Fruit fly (Drosophila melanogaster) whole organism, embryonic: Measurements from ENCODE around the gene SKIP.

Experiments used
- Abd-B ChIP-seq: fragments of 200-800 bp; sonication (Bioruptor generic); optimal IDR thresholded peaks from 2 replicates; lab custom pipeline; 2018; ENCODE audit warnings: missing biosample characterization, mild to moderate bottlenecking, missing genetic modification characterization, moderate library complexity
- BEAF-32 ChIP-seq: fragments of 200-800 bp; sonication (Bioruptor generic); optimal IDR thresholded peaks from 3 replicates; lab custom pipeline; 2017; ENCODE audit warnings: missing biosample characterization, missing genetic modification characterization, mild to moderate bottlenecking, moderate library complexity, missing genetic modification reagents
- Bdp1 ChIP-seq: fragments of 200-800 bp; sonication (Bioruptor generic); optimal IDR thresholded peaks from 3 replicates; lab custom pipeline; 2016; ENCODE audit warnings: missing biosample characterization, missing genetic modification characterization
- CG10565 ChIP-seq: fragments of 200-800 bp; sonication (Bioruptor generic); optimal IDR thresholded peaks from 3 replicates; lab custom pipeline; 2016; ENCODE audit warnings: missing biosample characterization, mild to moderate bottlenecking, missing genetic modification characterization
- CG12391 ChIP-seq: fragments of 200-800 bp; sonication (Bioruptor generic); optimal IDR thresholded peaks from 3 replicates; lab custom pipeline; 2018; ENCODE audit warnings: missing biosample characterization, mild to moderate bottlenecking, missing genetic modification characterization, moderate library complexity
- CG13287 ChIP-seq: fragments of 200-800 bp; sonication (Bioruptor generic); IDR thresholded peaks from 2 replicates; pipeline ENCODE4 v1.3.6; 2022; ENCODE audit warnings: missing biosample characterization, missing genetic modification characterization; ENCODE audit not compliant: partially characterized antibody
- CG13424 ChIP-seq: fragments of 200-800 bp; sonication (Bioruptor generic); optimal IDR thresholded peaks from 2 replicates; lab custom pipeline; 2019; ENCODE audit warnings: missing biosample characterization, mild to moderate bottlenecking, missing genetic modification characterization, moderate library complexity
- CG18011 ChIP-seq: fragments of 200-800 bp; sonication (Bioruptor generic); optimal IDR thresholded peaks from 2 replicates; lab custom pipeline; 2017; ENCODE audit warnings: missing biosample characterization, missing genetic modification characterization, mild to moderate bottlenecking, moderate library complexity, missing genotype
- CG2889 ChIP-seq: fragments of 200-800 bp; sonication (Bioruptor generic); IDR thresholded peaks from 3 replicates; pipeline ENCODE4 v1.3.6; 2022; ENCODE audit warnings: missing biosample characterization, missing genetic modification characterization
- CG31441 ChIP-seq: fragments of 200-800 bp; sonication (Bioruptor generic); IDR thresholded peaks from 2 replicates; pipeline ENCODE4 v1.3.6; 2022; ENCODE audit warnings: missing biosample characterization, missing genetic modification characterization
- CG33213 ChIP-seq: fragments of 200-800 bp; sonication (Bioruptor generic); optimal IDR thresholded peaks from 3 replicates; lab custom pipeline; 2016; ENCODE audit warnings: missing biosample characterization, missing genetic modification characterization
- CG3847 ChIP-seq: fragments of 200-800 bp; sonication (Bioruptor generic); IDR thresholded peaks from 2 replicates; pipeline ENCODE4 v1.3.6; 2022; ENCODE audit warnings: missing biosample characterization, missing genetic modification characterization
- CG42726 ChIP-seq: fragments of 200-800 bp; sonication (Bioruptor generic); IDR thresholded peaks from 2 replicates; pipeline ENCODE4 v1.3.6; 2022; ENCODE audit warnings: missing biosample characterization, missing genetic modification characterization; ENCODE audit not compliant: partially characterized antibody
- CG4617 ChIP-seq: fragments of 200-800 bp; sonication (Bioruptor generic); optimal IDR thresholded peaks from 3 replicates; lab custom pipeline; 2016; ENCODE audit warnings: missing biosample characterization, missing genetic modification characterization, borderline replicate concordance
- CG4820 ChIP-seq: fragments of 200-800 bp; sonication (Bioruptor generic); optimal IDR thresholded peaks from 3 replicates; lab custom pipeline; 2016; ENCODE audit warnings: missing biosample characterization, missing genetic modification characterization
- CG9727 ChIP-seq: fragments of 200-800 bp; sonication (Bioruptor generic); optimal IDR thresholded peaks from 3 replicates; lab custom pipeline; 2017; ENCODE audit warnings: missing biosample characterization, mild to moderate bottlenecking, missing genetic modification characterization
- CHES-1-like ChIP-seq: fragments of 200-800 bp; sonication (Bioruptor generic); optimal IDR thresholded peaks from 2 replicates; lab custom pipeline; 2016; ENCODE audit warnings: missing biosample characterization, missing genetic modification characterization
- CTCF ChIP-seq: fragments of 200-800 bp; sonication (Bioruptor generic); optimal IDR thresholded peaks from 2 replicates; lab custom pipeline; 2017; ENCODE audit warnings: missing biosample characterization, mild to moderate bottlenecking, missing genetic modification characterization, moderate library complexity
- Dfd ChIP-seq, 2 experiments: fragments of >200 bp; optimal IDR thresholded peaks; 2 replicates each; lab custom pipeline; 2017; ENCODE audit warnings: missing biosample characterization in 2 of 2, missing genetic modification characterization in 2 of 2
- Dp ChIP-seq: fragments of 200-800 bp; sonication (Bioruptor generic); optimal IDR thresholded peaks from 2 replicates; lab custom pipeline; 2018; ENCODE audit warnings: missing biosample characterization, mild to moderate bottlenecking, missing genetic modification characterization, moderate library complexity
- E2f2 ChIP-seq: fragments of 200-800 bp; sonication (Bioruptor generic); IDR thresholded peaks from 2 replicates; pipeline ENCODE4 v1.3.6; 2022; ENCODE audit warnings: missing biosample characterization, missing genetic modification characterization
- Ets65A ChIP-seq: fragments of 200-800 bp; sonication (Bioruptor generic); peaks from one replicate; lab custom pipeline; 2016; ENCODE audit warnings: missing biosample characterization, missing genetic modification characterization
- Ets97D ChIP-seq: fragments of 200-800 bp; sonication (Bioruptor generic); optimal IDR thresholded peaks from 3 replicates; lab custom pipeline; 2016; ENCODE audit warnings: missing biosample characterization, missing genetic modification characterization
- Lhr ChIP-seq: fragments of 200-800 bp; sonication (Bioruptor generic); optimal IDR thresholded peaks from 3 replicates; lab custom pipeline; 2017; ENCODE audit warnings: mild to moderate bottlenecking, missing biosample characterization, missing genetic modification reagents, missing genetic modification characterization
- Myb ChIP-seq: fragments of 200-800 bp; sonication (Bioruptor generic); optimal IDR thresholded peaks from 2 replicates; lab custom pipeline; 2016; ENCODE audit warnings: missing biosample characterization, missing genetic modification characterization
- NFAT ChIP-seq: fragments of 200-800 bp; sonication (Bioruptor generic); IDR thresholded peaks from 2 replicates; pipeline ENCODE4 v1.3.6; 2022; ENCODE audit warnings: missing biosample characterization, missing genetic modification characterization
- Oaz ChIP-seq: fragments of 200-800 bp; sonication (Bioruptor generic); IDR thresholded peaks from 2 replicates; pipeline ENCODE4 v1.3.6; 2022; ENCODE audit warnings: missing biosample characterization, missing genetic modification characterization
- Opbp ChIP-seq: fragments of 200-800 bp; sonication (Bioruptor generic); IDR thresholded peaks from 3 replicates; pipeline ENCODE4 v1.3.6; 2022; ENCODE audit warnings: missing biosample characterization, missing genetic modification characterization; ENCODE audit not compliant: partially characterized antibody
- Rfx ChIP-seq: fragments of 200-800 bp; sonication (Bioruptor generic); IDR thresholded peaks from 2 replicates; pipeline ENCODE4 v1.3.6; 2022; ENCODE audit warnings: missing biosample characterization, missing genetic modification characterization
- Sry-β ChIP-seq: fragments of 200-800 bp; sonication (Bioruptor generic); optimal IDR thresholded peaks from 2 replicates; lab custom pipeline; 2018; ENCODE audit warnings: missing biosample characterization, mild to moderate bottlenecking, missing genetic modification characterization, moderate library complexity
- dysf ChIP-seq: fragments of 200-800 bp; sonication (Bioruptor generic); IDR thresholded peaks from 3 replicates; pipeline ENCODE4 v1.3.6; 2022; ENCODE audit warnings: missing biosample characterization, missing genetic modification characterization
- fd102C ChIP-seq: fragments of 200-800 bp; sonication (Bioruptor generic); optimal IDR thresholded peaks from 2 replicates; lab custom pipeline; 2018; ENCODE audit warnings: missing biosample characterization, mild to moderate bottlenecking, missing genetic modification characterization, moderate library complexity
- gfzf ChIP-seq: fragments of 200-800 bp; sonication (Bioruptor generic); optimal IDR thresholded peaks from 2 replicates; lab custom pipeline; 2016; ENCODE audit warnings: missing biosample characterization, mild to moderate bottlenecking, missing genetic modification characterization, moderate library complexity
- ken ChIP-seq: fragments of 200-800 bp; sonication (Bioruptor generic); IDR thresholded peaks from 3 replicates; pipeline ENCODE4 v1.3.6; 2022; ENCODE audit warnings: missing biosample characterization, missing genetic modification characterization
- knrl ChIP-seq: fragments of 200-800 bp; sonication (Bioruptor generic); IDR thresholded peaks from 3 replicates; pipeline ENCODE4 v1.3.6; 2022; ENCODE audit warnings: missing biosample characterization, missing genetic modification characterization; ENCODE audit not compliant: partially characterized antibody
- mam ChIP-seq: fragments of 200-800 bp; sonication (Bioruptor generic); optimal IDR thresholded peaks from 3 replicates; lab custom pipeline; 2016; ENCODE audit warnings: missing biosample characterization, missing genetic modification characterization
- nmo ChIP-seq: fragments of 200-800 bp; sonication (Bioruptor generic); optimal IDR thresholded peaks from 2 replicates; lab custom pipeline; 2018; ENCODE audit warnings: missing biosample characterization, mild to moderate bottlenecking, missing genetic modification characterization, moderate library complexity
- prd ChIP-seq, 3 experiments: fragments of >200 bp in 2 of 3; fragments of 200-800 bp in 1 of 3; sonication (Bioruptor generic) in 1 of 3; optimal IDR thresholded peaks in 2 of 3; IDR thresholded peaks in 1 of 3; 2 replicates in 2 of 3; 3 replicates in 1 of 3; pipeline versions ENCODE4 v1.3.6 to Lab custom; 2017 to 2022; ENCODE audit warnings: missing biosample characterization in 1 of 3, missing genetic modification characterization in 1 of 3
- pros ChIP-seq: fragments of 200-800 bp; sonication (Bioruptor generic); optimal IDR thresholded peaks from 3 replicates; lab custom pipeline; 2019; ENCODE audit warnings: missing biosample characterization, mild to moderate bottlenecking, missing genetic modification characterization, moderate library complexity
- pzg ChIP-seq: fragments of 200-800 bp; sonication (Bioruptor generic); optimal IDR thresholded peaks from 3 replicates; lab custom pipeline; 2018; ENCODE audit warnings: missing biosample characterization, mild to moderate bottlenecking, missing genetic modification characterization, moderate library complexity
- rib ChIP-seq: fragments of 200-800 bp; sonication (Bioruptor generic); IDR thresholded peaks from 2 replicates; pipeline ENCODE4 v1.3.6; 2022; ENCODE audit warnings: missing biosample characterization, missing genetic modification characterization
- slbo ChIP-seq: fragments of 200-800 bp; sonication (Bioruptor generic); IDR thresholded peaks from 2 replicates; pipeline ENCODE4 v1.3.6; 2022; ENCODE audit warnings: missing biosample characterization, missing genetic modification characterization
- stwl ChIP-seq: fragments of 200-800 bp; sonication (Bioruptor generic); optimal IDR thresholded peaks from 3 replicates; lab custom pipeline; 2018; ENCODE audit warnings: missing biosample characterization, mild to moderate bottlenecking, missing genetic modification characterization, moderate library complexity
- sug ChIP-seq: fragments of 200-800 bp; optimal IDR thresholded peaks from 2 replicates; lab custom pipeline; 2019; ENCODE audit warnings: missing biosample characterization, mild to moderate bottlenecking, missing genetic modification characterization, moderate library complexity
- toy ChIP-seq: fragments of 200-800 bp; sonication (Bioruptor generic); IDR thresholded peaks from 2 replicates; pipeline ENCODE4 v1.3.6; 2022; ENCODE audit warnings: missing biosample characterization, missing genetic modification characterization
- usp ChIP-seq: fragments of >200 bp; optimal IDR thresholded peaks from 2 replicates; lab custom pipeline; 2017; ENCODE audit warnings: missing biosample characterization, missing genetic modification characterization
- vfl ChIP-seq: fragments of 200-800 bp; sonication (Bioruptor generic); optimal IDR thresholded peaks from 2 replicates; lab custom pipeline; 2016; ENCODE audit warnings: missing biosample characterization, missing genetic modification characterization
- vvl ChIP-seq: fragments of 200-800 bp; sonication (Bioruptor generic); IDR thresholded peaks from 2 replicates; pipeline ENCODE4 v1.3.6; 2022; ENCODE audit warnings: missing biosample characterization, missing genetic modification characterization
- zfh2 ChIP-seq: fragments of 200-800 bp; sonication (Bioruptor generic); optimal IDR thresholded peaks from 2 replicates; lab custom pipeline; 2016; ENCODE audit warnings: missing biosample characterization, missing genetic modification characterization

The SKIP gene

DNA sequence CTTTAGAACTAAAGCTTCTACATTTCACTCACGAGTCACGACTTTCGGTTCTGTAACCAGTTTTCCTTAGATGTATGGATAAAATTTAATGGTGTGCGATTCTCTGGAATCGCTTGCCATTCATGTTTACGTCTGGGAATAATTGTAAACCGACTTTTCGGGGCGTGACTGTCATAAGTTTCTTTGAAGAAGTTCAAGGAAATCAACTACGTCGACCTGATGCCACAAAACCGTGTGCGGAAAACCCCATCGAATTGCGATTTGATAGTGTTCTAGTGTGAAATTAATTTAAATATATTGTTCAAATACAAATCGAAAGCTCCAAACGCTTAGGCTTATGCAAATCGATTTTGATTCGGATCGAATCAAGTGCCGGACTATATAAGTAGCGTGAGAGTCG, 46.9 kb upstream of the SKIP start, which contains the start of gene BomBc3 (continued):
- TF ChIP-seq CG4617 (GFP tag; lab: Kevin White, UChicago) (no peak), CG12391 (tag; lab: Kevin White, UChicago) (no peak), vfl (GFP tag; lab: Kevin White, UChicago) (no peak), Lhr (GFP tag; lab: Kevin White, UChicago) (no peak), Dfd (GFP tag; optimal IDR thresholded peaks at IDR 0.05; lab: Kevin White, UChicago) (no peak)

DNA sequence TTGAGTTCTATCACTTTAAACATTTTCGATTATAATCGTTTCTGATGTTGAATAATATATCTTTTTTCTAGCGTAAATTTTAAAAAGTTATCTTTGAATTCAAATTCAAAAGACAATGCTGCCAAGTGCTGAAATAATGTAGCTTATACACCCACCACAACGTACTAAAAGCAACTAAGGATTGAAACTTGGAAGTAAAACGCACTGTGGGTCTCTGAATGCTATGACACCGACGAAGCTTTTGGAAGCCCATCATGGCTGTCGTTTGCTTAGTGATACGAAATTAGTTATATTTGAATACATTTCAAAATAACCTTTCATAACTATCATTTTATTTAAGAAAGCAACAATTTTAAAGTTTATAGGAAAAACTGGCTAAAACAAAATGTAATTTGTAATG, 39.7 kb upstream of the SKIP start:
- peak; percentile 45 for TF ChIP-seq CG3847 (GFP tag; lab: Robert Waterston, UW)
- TF ChIP-seq dysf, result no peak
- peak; percentile 80 for TF ChIP-seq Ets65A (GFP tag; lab: Kevin White, UChicago)
- no peak for TF ChIP-seq CG13424 (tag; lab: Kevin White, UChicago)
- peak; percentile 96 for TF ChIP-seq stwl (tag; lab: Kevin White, UChicago)
- TF ChIP-seq CG18011 (GFP tag; lab: Kevin White, UChicago), result peak; percentile 98
- TF ChIP-seq fd102C, result no peak
- TF ChIP-seq mam, result no peak
- peak in 1 of 2 experiments; percentile 8 for TF ChIP-seq prd (optimal IDR thresholded peaks at IDR 0.05; lab: Kevin White, UChicago)
- TF ChIP-seq prd (GFP tag; IDR thresholded peaks at IDR 0.05; lab: Robert Waterston, UW), result no peak
- no peak for TF ChIP-seq CG31441
- TF ChIP-seq Opbp (GFP tag; lab: Robert Waterston, UW), result no peak; the same call in 2 of the 3 replicates
- no peak for TF ChIP-seq usp (GFP tag; lab: Kevin White, UChicago)
- peak; percentile 43; the same call in 1 of the 2 replicates for TF ChIP-seq CG13287 (GFP tag; lab: Robert Waterston, UW)
- TF ChIP-seq Oaz (GFP tag; lab: Robert Waterston, UW), result no peak
- peak; percentile 36 for TF ChIP-seq Abd-B
- peak; percentile 98 for TF ChIP-seq Myb (GFP tag; lab: Kevin White, UChicago)
- no peak for TF ChIP-seq BEAF-32 (GFP tag; lab: Kevin White, UChicago)
- TF ChIP-seq CG33213, result peak; percentile 25
- no peak; the same call in 1 of the 2 replicates for TF ChIP-seq slbo (GFP tag; lab: Robert Waterston, UW)
- TF ChIP-seq Dp (GFP tag; lab: Kevin White, UChicago), result peak; percentile 78
- peak; percentile 82 for TF ChIP-seq Lhr (GFP tag; lab: Kevin White, UChicago)
- TF ChIP-seq ken, result no peak
- TF ChIP-seq rib, result no peak
- TF ChIP-seq Ets97D, result peak; percentile 57
- peak; percentile 35 for TF ChIP-seq gfzf (GFP tag; lab: Kevin White, UChicago)
- TF ChIP-seq CG42726, result peak; percentile 78; the same call in 1 of the 2 replicates
- no peak for TF ChIP-seq Bdp1
- peak; percentile 51; the same call in 1 of the 3 replicates for TF ChIP-seq knrl (GFP tag; lab: Robert Waterston, UW)
- peak; percentile 81; the same call in 1 of the 2 replicates for TF ChIP-seq vvl
- no peak for TF ChIP-seq Sry-β (GFP tag; lab: Kevin White, UChicago)
- TF ChIP-seq pzg (GFP tag; lab: Kevin White, UChicago), result peak; percentile 36
- peak; percentile 51 for TF ChIP-seq nmo (GFP tag; lab: Kevin White, UChicago)
- TF ChIP-seq CG9727 (GFP tag; lab: Kevin White, UChicago), result no peak
- TF ChIP-seq sug (tag; lab: Kevin White, UChicago), result no peak
- TF ChIP-seq toy (GFP tag; lab: Robert Waterston, UW), result no peak
- TF ChIP-seq CHES-1-like (GFP tag; lab: Kevin White, UChicago), result no peak
- TF ChIP-seq NFAT (GFP tag; lab: Robert Waterston, UW), result no peak
- TF ChIP-seq CG2889 (GFP tag; lab: Robert Waterston, UW), result no peak
- TF ChIP-seq CG4820 (GFP tag; lab: Kevin White, UChicago), result no peak
- no peak for TF ChIP-seq CG10565 (GFP tag; lab: Kevin White, UChicago)
- TF ChIP-seq E2f2 (GFP tag; lab: Robert Waterston, UW), result peak; percentile 91
- peak; percentile 51 for TF ChIP-seq CTCF (GFP tag; lab: Kevin White, UChicago)
- no peak for TF ChIP-seq pros (GFP tag; lab: Kevin White, UChicago)
- TF ChIP-seq Rfx, result no peak
- no peak for TF ChIP-seq zfh2
